Fruit fly (Drosophila melanogaster) S2 (cell line): ENCODE data around the gene CG1288.

Experiments used
- CG8478 ChIP-seq: fragments of >200 bp; optimal IDR thresholded peaks from 2 replicates; lab custom pipeline; 2018
- CTCF ChIP-seq, 2 experiments: fragments of >200 bp; optimal IDR thresholded peaks; 2 replicates each; lab custom pipeline; 2018

dm6 chr3R:7169927-7170326 lies 38.3 kb downstream of the CG1288 start:
- no peak for TF ChIP-seq CG8478 (lab: Kevin White, UChicago)
- TF ChIP-seq CTCF (optimal IDR thresholded peaks at IDR 0.05; lab: Kevin White, UChicago), result no peak
